Worm (Caenorhabditis elegans): ENCODE results near the gene Y39B6A.3.

The Y39B6A.3 gene

DNA sequence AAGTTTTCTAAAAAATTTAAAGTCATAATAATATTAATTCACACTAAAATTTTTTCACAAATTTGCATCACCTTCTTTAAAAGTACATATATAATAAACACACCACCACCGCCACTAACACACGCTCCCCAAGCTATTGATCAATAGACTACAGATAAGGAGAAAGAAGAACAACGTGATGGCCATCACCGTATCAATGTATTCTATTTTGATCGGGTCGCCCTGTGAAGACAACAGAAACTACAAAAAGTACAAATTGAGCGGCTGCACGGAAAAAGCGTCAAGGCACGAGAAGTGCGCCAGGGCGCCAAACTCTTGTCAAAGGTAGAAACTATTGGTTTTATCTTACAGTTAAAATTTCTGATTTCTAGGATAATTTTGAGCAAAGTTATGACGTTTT is 22.5 kb upstream of the Y39B6A.3 start (continued):
- TF ChIP-seq unc-130 (GFP tag; optimal IDR thresholded peaks at IDR 0.05): no peak
- no peak for TF ChIP-seq daf-12 (tag; optimal IDR thresholded peaks at IDR 0.05)
- TF ChIP-seq spr-1 (tag; optimal IDR thresholded peaks at IDR 0.05): no peak
- no peak for TF ChIP-seq mdt-29 (GFP tag; IDR thresholded peaks at IDR 0.05)
- no peak for TF ChIP-seq zfp-2 (tag; optimal IDR thresholded peaks at IDR 0.05)
- no peak for TF ChIP-seq mxl-2 (GFP tag; conservative IDR thresholded peaks at IDR 0.05)
- no peak for TF ChIP-seq Y48G9A.11 (GFP tag; IDR thresholded peaks at IDR 0.05)
- no peak for TF ChIP-seq ceh-20 (GFP tag; IDR thresholded peaks at IDR 0.05)
- no peak for TF ChIP-seq lin-38 (GFP tag; IDR thresholded peaks at IDR 0.05)
- TF ChIP-seq F37D6.2 (tag; optimal IDR thresholded peaks at IDR 0.05): no peak
- TF ChIP-seq Y5F2A.4 (GFP tag; optimal IDR thresholded peaks at IDR 0.05): no peak
- no peak for TF ChIP-seq ces-1 (GFP tag; optimal IDR thresholded peaks at IDR 0.05)
- TF ChIP-seq nhr-6 (tag; optimal IDR thresholded peaks at IDR 0.05): no peak
- TF ChIP-seq ZK546.5 (tag; optimal IDR thresholded peaks at IDR 0.05): no peak
- TF ChIP-seq hmg-1.1 (GFP tag; IDR thresholded peaks at IDR 0.05): no peak
- no peak for TF ChIP-seq fkh-10 (GFP tag; optimal IDR thresholded peaks at IDR 0.05)
- TF ChIP-seq gei-8 (GFP tag; optimal IDR thresholded peaks at IDR 0.05): no peak
- no peak for TF ChIP-seq lin-29 (GFP tag; IDR thresholded peaks at IDR 0.05)
- no peak for TF ChIP-seq lsy-2 (tag; optimal IDR thresholded peaks at IDR 0.05)
- no peak for TF ChIP-seq daf-8 (GFP tag; IDR thresholded peaks at IDR 0.05)
- TF ChIP-seq daf-16 (GFP tag; optimal IDR thresholded peaks at IDR 0.05): no peak
- TF ChIP-seq daf-16 (tag; optimal IDR thresholded peaks at IDR 0.05): peak; percentile 97
- TF ChIP-seq nhr-48 (tag; optimal IDR thresholded peaks at IDR 0.05): no peak
- TF ChIP-seq mdl-1 (tag; optimal IDR thresholded peaks at IDR 0.05): peak in 1 of 2 experiments; percentile 78
- no peak for TF ChIP-seq saeg-2 (GFP tag; IDR thresholded peaks at IDR 0.05)
- TF ChIP-seq unc-39 (tag; optimal IDR thresholded peaks at IDR 0.05): no peak
- no peak for TF ChIP-seq ceh-32 (tag; optimal IDR thresholded peaks at IDR 0.05; ENCODE audit: poor library complexity)
- no peak for TF ChIP-seq spr-3 (GFP tag; optimal IDR thresholded peaks at IDR 0.05)
- TF ChIP-seq madf-5 (GFP tag; IDR thresholded peaks at IDR 0.05): no peak
- no peak for TF ChIP-seq nhr-41 (GFP tag; IDR thresholded peaks at IDR 0.05)
- TF ChIP-seq Y105C5A.15 (GFP tag; IDR thresholded peaks at IDR 0.05): no peak
- no peak for TF ChIP-seq D1046.2 (GFP tag; IDR thresholded peaks at IDR 0.05)
- no peak for TF ChIP-seq F49E8.2 (tag; optimal IDR thresholded peaks at IDR 0.05; ENCODE audit: borderline replicate concordance)
- no peak for TF ChIP-seq lin-39 (tag; optimal IDR thresholded peaks at IDR 0.05)
- peak; percentile 38 for TF ChIP-seq mes-2 (tag; optimal IDR thresholded peaks at IDR 0.05; ENCODE audit: poor library complexity, severe bottlenecking)
- TF ChIP-seq php-3 (GFP tag; IDR thresholded peaks at IDR 0.05): no peak
- TF ChIP-seq cey-2 (tag; optimal IDR thresholded peaks at IDR 0.05; ENCODE audit: borderline replicate concordance, insufficient read depth): no peak
- no peak for TF ChIP-seq dpl-1 (GFP tag; optimal IDR thresholded peaks at IDR 0.05)

DNA sequence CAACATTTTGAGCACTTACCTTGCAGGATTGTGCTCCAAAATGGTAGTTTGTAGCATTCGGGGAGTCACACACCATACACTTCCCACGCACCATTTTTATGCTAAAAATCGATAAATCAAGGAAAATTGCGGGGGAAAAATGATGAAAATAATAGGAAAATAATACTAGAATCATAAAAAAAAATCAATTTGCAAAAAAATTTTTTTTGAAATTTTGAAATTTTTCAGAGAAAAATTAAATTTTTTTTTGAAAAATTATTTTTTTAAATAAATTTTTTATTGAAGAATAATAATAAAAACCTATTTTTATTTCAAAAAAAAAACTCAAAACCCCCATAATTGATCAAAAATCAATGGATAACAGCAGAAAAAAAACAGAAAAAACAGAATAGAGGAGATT is 22.0 kb upstream of the Y39B6A.3 start, which contains the start of gene nhr-79:
TSS of gene nhr-79 (minus strand) at position 101 of the 400 bp plus-strand sequence.
- no peak for TF ChIP-seq mxl-3 (GFP tag; optimal IDR thresholded peaks at IDR 0.05)
- TF ChIP-seq zfp-3 (GFP tag; conservative IDR thresholded peaks at IDR 0.05): no peak
- TF ChIP-seq dmd-6 (GFP tag; IDR thresholded peaks at IDR 0.05): no peak
- no peak for TF ChIP-seq nhr-42 (GFP tag; IDR thresholded peaks at IDR 0.05)
- no peak for TF ChIP-seq ces-1 (GFP tag; optimal IDR thresholded peaks at IDR 0.05)
- TF ChIP-seq ceh-44 (GFP tag; IDR thresholded peaks at IDR 0.05): no peak
- no peak for TF ChIP-seq egl-27 (tag; optimal IDR thresholded peaks at IDR 0.05)
- TF ChIP-seq ceh-62 (tag; optimal IDR thresholded peaks at IDR 0.05): no peak
- TF ChIP-seq nhr-10 (tag; optimal IDR thresholded peaks at IDR 0.05): no peak
- no peak for TF ChIP-seq hmg-1.1 (GFP tag; IDR thresholded peaks at IDR 0.05)
- no peak for TF ChIP-seq ZK337.2 (GFP tag; IDR thresholded peaks at IDR 0.05)
- TF ChIP-seq F37D6.2 (tag; optimal IDR thresholded peaks at IDR 0.05): no peak
- TF ChIP-seq dmd-8 (GFP tag; IDR thresholded peaks at IDR 0.05): no peak
- TF ChIP-seq vab-7 (GFP tag; IDR thresholded peaks at IDR 0.05): no peak
- TF ChIP-seq lin-29 (GFP tag; IDR thresholded peaks at IDR 0.05): no peak
- no peak for TF ChIP-seq dpl-1 (GFP tag; optimal IDR thresholded peaks at IDR 0.05)
- no peak for TF ChIP-seq lir-3 (tag; optimal IDR thresholded peaks at IDR 0.05)
- TF ChIP-seq zag-1 (tag; optimal IDR thresholded peaks at IDR 0.05): no peak
